Fruit fly (Drosophila melanogaster) S2 (cell line): Measurements from ENCODE around the gene CG11977.

Experiments used
- CG8478 ChIP-seq: fragments of >200 bp; optimal IDR thresholded peaks from 2 replicates; lab custom pipeline; 2018
- CTCF ChIP-seq, 2 experiments: fragments of >200 bp; optimal IDR thresholded peaks; 2 replicates each; lab custom pipeline; 2018

Gene CG11977

dm6 chr3R:9047561-9048465, 50.3 kb downstream of the CG11977 start, which contains the start of gene Rel:
Gene Rel, minus strand, starts transcription at chr3R:9047977.
- TF ChIP-seq CTCF (optimal IDR thresholded peaks at IDR 0.05; lab: Kevin White, UChicago) = no peak
- TF ChIP-seq CG8478 (lab: Kevin White, UChicago) = no peak
